Fruit fly (Drosophila melanogaster): ENCODE results near the gene CG1677.

DNA sequence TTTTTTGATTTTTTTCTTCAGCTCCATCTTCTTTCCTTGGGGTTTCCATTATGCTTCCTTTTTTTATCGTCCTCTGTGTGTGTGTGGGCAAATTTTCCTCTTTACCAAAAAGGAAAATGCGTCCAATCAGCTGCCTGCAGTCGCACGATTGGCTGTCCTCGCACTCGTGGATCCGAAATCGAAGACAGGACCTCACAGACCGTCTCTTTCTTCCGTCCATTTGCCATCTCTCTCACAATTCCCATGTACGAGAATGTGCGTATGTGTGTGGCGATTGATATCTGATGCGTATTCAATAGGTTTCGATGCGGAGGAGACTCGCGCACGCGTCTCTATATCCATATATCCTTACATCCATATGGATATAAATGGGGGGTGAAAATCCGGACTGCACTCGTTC is 37.2 kb downstream of the CG1677 start:
- TF ChIP-seq CG14711 (tag; optimal IDR thresholded peaks at IDR 0.05) (no peak), Hr96 (GFP tag; optimal IDR thresholded peaks at IDR 0.05) (no peak), cnc (optimal IDR thresholded peaks at IDR 0.05) (no peak), CG11617 (GFP tag; optimal IDR thresholded peaks at IDR 0.05) (no peak), Mnt (GFP tag; optimal IDR thresholded peaks at IDR 0.05) (no peak), toe (GFP tag; optimal IDR thresholded peaks at IDR 0.05) (no peak), CG1620 (GFP tag; optimal IDR thresholded peaks at IDR 0.05) (no peak), tj (GFP tag; optimal IDR thresholded peaks at IDR 0.05) (no peak), CG33017 (tag; optimal IDR thresholded peaks at IDR 0.05) (no peak), cic (GFP tag; optimal IDR thresholded peaks at IDR 0.05) (no peak), Crg-1 (GFP tag; optimal IDR thresholded peaks at IDR 0.05) (no peak), bab1 (GFP tag; optimal IDR thresholded peaks at IDR 0.05) (no peak)
